Fruit fly (Drosophila melanogaster) whole organism, embryonic: ENCODE measurements around the gene CG31343.

Experiments used
- Awh ChIP-seq: fragments of 200-800 bp; sonication (Bioruptor generic); IDR thresholded peaks from 2 replicates; pipeline ENCODE4, ENCODE4 v1.3.6; 2022; ENCODE audit warnings: missing biosample characterization, missing genetic modification characterization
- BEAF-32 ChIP-seq: fragments of 200-800 bp; sonication (Bioruptor generic); optimal IDR thresholded peaks from 3 replicates; lab custom pipeline; 2017; ENCODE audit warnings: missing biosample characterization, missing genetic modification characterization, mild to moderate bottlenecking, moderate library complexity, missing genetic modification reagents
- Bteb2 ChIP-seq: fragments of 200-800 bp; sonication (Bioruptor generic); optimal IDR thresholded peaks from 2 replicates; lab custom pipeline; 2016; ENCODE audit warnings: missing biosample characterization, missing genetic modification characterization
- CG10462 ChIP-seq: fragments of 200-800 bp; sonication (Bioruptor generic); optimal IDR thresholded peaks from 2 replicates; lab custom pipeline; 2016; ENCODE audit warnings: missing biosample characterization, missing genetic modification characterization
- CG10543 ChIP-seq: fragments of 200-800 bp; sonication (Bioruptor generic); optimal IDR thresholded peaks from 3 replicates; lab custom pipeline; 2017; ENCODE audit warnings: missing biosample characterization, mild to moderate bottlenecking, missing genetic modification characterization, moderate library complexity
- CG12155 ChIP-seq: fragments of 200-800 bp; sonication (Bioruptor generic); optimal IDR thresholded peaks from 3 replicates; lab custom pipeline; 2016; ENCODE audit warnings: missing biosample characterization, missing genetic modification characterization
- CG12391 ChIP-seq: fragments of 200-800 bp; sonication (Bioruptor generic); optimal IDR thresholded peaks from 3 replicates; lab custom pipeline; 2018; ENCODE audit warnings: missing biosample characterization, mild to moderate bottlenecking, missing genetic modification characterization, moderate library complexity
- CG14441 ChIP-seq: fragments of 200-800 bp; sonication (Bioruptor generic); IDR thresholded peaks from 2 replicates; pipeline ENCODE4 v1.3.6; 2022; ENCODE audit warnings: missing biosample characterization, missing genetic modification characterization
- CG14667 ChIP-seq: fragments of 200-800 bp; sonication (Bioruptor generic); IDR thresholded peaks from 2 replicates; pipeline ENCODE4 v1.3.6; 2022; ENCODE audit warnings: missing biosample characterization, missing genetic modification characterization
- CG15479 ChIP-seq: fragments of 200-800 bp; sonication (Bioruptor generic); optimal IDR thresholded peaks from 3 replicates; lab custom pipeline; 2019; ENCODE audit warnings: missing biosample characterization, mild to moderate bottlenecking, missing genetic modification characterization, moderate library complexity
- CG16815 ChIP-seq: fragments of 200-800 bp; sonication (Bioruptor generic); optimal IDR thresholded peaks from 3 replicates; lab custom pipeline; 2017; ENCODE audit warnings: missing biosample characterization, mild to moderate bottlenecking, missing genetic modification characterization
- CG2202 ChIP-seq: fragments of 200-800 bp; sonication (Bioruptor generic); optimal IDR thresholded peaks from 2 replicates; lab custom pipeline; 2018; ENCODE audit warnings: missing biosample characterization, mild to moderate bottlenecking, missing genetic modification characterization
- CG30020 ChIP-seq: fragments of 200-800 bp; optimal IDR thresholded peaks from 2 replicates; lab custom pipeline; 2019; ENCODE audit warnings: missing biosample characterization, mild to moderate bottlenecking, missing genetic modification characterization, moderate library complexity
- CG3163 ChIP-seq: fragments of 200-800 bp; sonication (Bioruptor generic); optimal IDR thresholded peaks from 3 replicates; lab custom pipeline; 2016; ENCODE audit warnings: missing biosample characterization, missing genetic modification characterization
- CG34376 ChIP-seq: fragments of 200-800 bp; sonication (Bioruptor generic); optimal IDR thresholded peaks from 2 replicates; lab custom pipeline; 2018; ENCODE audit warnings: missing biosample characterization, mild to moderate bottlenecking, missing genetic modification characterization
- CG3847 ChIP-seq: fragments of 200-800 bp; sonication (Bioruptor generic); IDR thresholded peaks from 2 replicates; pipeline ENCODE4 v1.3.6; 2022; ENCODE audit warnings: missing biosample characterization, missing genetic modification characterization
- CG5245 ChIP-seq: fragments of 200-800 bp; sonication (Bioruptor generic); optimal IDR thresholded peaks from 3 replicates; lab custom pipeline; 2016; ENCODE audit warnings: missing biosample characterization, missing genetic modification characterization
- CG6254 ChIP-seq: fragments of 200-800 bp; sonication (Bioruptor generic); optimal IDR thresholded peaks from 3 replicates; lab custom pipeline; 2017; ENCODE audit warnings: mild to moderate bottlenecking, missing biosample characterization, missing genetic modification reagents, missing genetic modification characterization
- CG6272 ChIP-seq: fragments of 200-800 bp; sonication (Bioruptor generic); IDR thresholded peaks from 2 replicates; pipeline ENCODE4 v1.3.6; 2022; ENCODE audit warnings: missing biosample characterization, missing genetic modification characterization
- CG6689 ChIP-seq: fragments of 200-800 bp; sonication (Bioruptor generic); IDR thresholded peaks from 2 replicates; pipeline ENCODE4 v1.3.6; 2022; ENCODE audit warnings: missing biosample characterization, missing genetic modification characterization
- CG8089 ChIP-seq: fragments of 200-800 bp; sonication (Bioruptor generic); optimal IDR thresholded peaks from 3 replicates; lab custom pipeline; 2016; ENCODE audit warnings: missing biosample characterization, missing genetic modification characterization
- CG9797 ChIP-seq: fragments of 200-800 bp; sonication (Bioruptor generic); optimal IDR thresholded peaks from 3 replicates; lab custom pipeline; 2018; ENCODE audit warnings: missing biosample characterization, mild to moderate bottlenecking, missing genetic modification characterization
- Camta ChIP-seq: fragments of 200-800 bp; sonication (Bioruptor generic); optimal IDR thresholded peaks from 2 replicates; lab custom pipeline; 2016; ENCODE audit warnings: missing biosample characterization, missing genetic modification characterization
- Deaf1 ChIP-seq: fragments of 200-800 bp; optimal IDR thresholded peaks from 3 replicates; lab custom pipeline; 2019; ENCODE audit warnings: missing biosample characterization, mild to moderate bottlenecking, missing genetic modification characterization, moderate library complexity
- Dp ChIP-seq: fragments of 200-800 bp; sonication (Bioruptor generic); optimal IDR thresholded peaks from 2 replicates; lab custom pipeline; 2018; ENCODE audit warnings: missing biosample characterization, mild to moderate bottlenecking, missing genetic modification characterization, moderate library complexity
- Gug ChIP-seq: fragments of 200-800 bp; sonication (Bioruptor generic); IDR thresholded peaks from 4 replicates; pipeline ENCODE4 v1.3.6; 2022; ENCODE audit warnings: missing biosample characterization, missing genetic modification characterization
- Hey ChIP-seq: fragments of 200-800 bp; sonication (Bioruptor generic); optimal IDR thresholded peaks from 3 replicates; lab custom pipeline; 2018; ENCODE audit warnings: missing biosample characterization, mild to moderate bottlenecking, missing genetic modification characterization
- HmgD ChIP-seq: fragments of 200-800 bp; sonication (Bioruptor generic); optimal IDR thresholded peaks from 3 replicates; lab custom pipeline; 2016; ENCODE audit warnings: missing biosample characterization, missing genetic modification characterization
- Med ChIP-seq: fragments of 200-800 bp; sonication (Bioruptor generic); peaks from one replicate; lab custom pipeline; 2016; ENCODE audit warnings: missing biosample characterization, missing genetic modification characterization, mild to moderate bottlenecking, inconsistent platforms, moderate library complexity
- Meics ChIP-seq: fragments of 200-800 bp; sonication (Bioruptor generic); optimal IDR thresholded peaks from 2 replicates; lab custom pipeline; 2017; ENCODE audit warnings: missing biosample characterization, mild to moderate bottlenecking, missing genetic modification characterization
- Opbp ChIP-seq: fragments of 200-800 bp; sonication (Bioruptor generic); IDR thresholded peaks from 3 replicates; pipeline ENCODE4 v1.3.6; 2022; ENCODE audit warnings: missing biosample characterization, missing genetic modification characterization; ENCODE audit not compliant: partially characterized antibody
- Side ChIP-seq: fragments of 200-800 bp; sonication (Bioruptor generic); optimal IDR thresholded peaks from 2 replicates; lab custom pipeline; 2016; ENCODE audit warnings: missing biosample characterization, missing genetic modification characterization
- Sin3A ChIP-seq: fragments of >200 bp; optimal IDR thresholded peaks from 2 replicates; lab custom pipeline; 2018
- al ChIP-seq: fragments of 200-800 bp; sonication (Bioruptor generic); IDR thresholded peaks from 2 replicates; pipeline ENCODE4 v1.3.6; 2022; ENCODE audit warnings: missing biosample characterization, missing genetic modification characterization
- amos ChIP-seq: fragments of 200-800 bp; sonication (Bioruptor generic); IDR thresholded peaks from 2 replicates; pipeline ENCODE4 v1.3.6; 2022; ENCODE audit warnings: missing biosample characterization, missing genetic modification characterization; ENCODE audit not compliant: partially characterized antibody
- ap ChIP-seq: fragments of 200-800 bp; sonication (Bioruptor generic); IDR thresholded peaks from 2 replicates; pipeline ENCODE4 v1.3.6; 2022; ENCODE audit warnings: missing biosample characterization, missing genetic modification characterization
- chinmo ChIP-seq: fragments of 200-800 bp; sonication (Bioruptor generic); IDR thresholded peaks from 4 replicates; pipeline ENCODE4 v1.3.6; 2022; ENCODE audit warnings: missing biosample characterization, missing genetic modification characterization; ENCODE audit not compliant: partially characterized antibody
- disco-r ChIP-seq: fragments of 200-800 bp; sonication (Bioruptor generic); optimal IDR thresholded peaks from 2 replicates; lab custom pipeline; 2016; ENCODE audit warnings: missing biosample characterization, missing genetic modification characterization
- grn ChIP-seq: fragments of 200-800 bp; sonication (Bioruptor generic); optimal IDR thresholded peaks from 3 replicates; lab custom pipeline; 2017; ENCODE audit warnings: missing biosample characterization, missing genetic modification characterization
- gsb ChIP-seq: fragments of 200-800 bp; sonication (Bioruptor generic); IDR thresholded peaks from 2 replicates; pipeline ENCODE4 v1.3.6; 2022; ENCODE audit warnings: missing biosample characterization, missing genetic modification characterization
- hth ChIP-seq: fragments of >200 bp; optimal IDR thresholded peaks from 2 replicates; lab custom pipeline; 2017; ENCODE audit warnings: inconsistent platforms
- kay ChIP-seq: fragments of 200-800 bp; sonication (Bioruptor generic); optimal IDR thresholded peaks from 2 replicates; lab custom pipeline; 2016; ENCODE audit warnings: missing biosample characterization, missing genetic modification characterization
- lov ChIP-seq, 2 experiments: fragments of 200-800 bp in 1 of 2; fragments of >200 bp in 1 of 2; sonication (Bioruptor generic) in 1 of 2; IDR thresholded peaks in 1 of 2; optimal IDR thresholded peaks in 1 of 2; 2 replicates in 1 of 2; 3 replicates in 1 of 2; pipeline versions ENCODE4 v1.3.6 to Lab custom; 2017 to 2022; ENCODE audit warnings: missing biosample characterization in 1 of 2, missing genetic modification characterization in 1 of 2
- sd ChIP-seq: fragments of 200-800 bp; sonication (Bioruptor generic); optimal IDR thresholded peaks from 3 replicates; lab custom pipeline; 2018; ENCODE audit warnings: missing biosample characterization, mild to moderate bottlenecking, missing genetic modification characterization, moderate library complexity
- sens ChIP-seq: fragments of 200-800 bp; sonication (Bioruptor generic); peaks from one replicate; lab custom pipeline; 2016; ENCODE audit warnings: missing biosample characterization, missing genetic modification characterization
- tin ChIP-seq: fragments of 200-800 bp; sonication (Bioruptor generic); optimal IDR thresholded peaks from 3 replicates; lab custom pipeline; 2016; ENCODE audit warnings: missing biosample characterization, missing genetic modification characterization
- twi ChIP-seq: fragments of 200-800 bp; optimal IDR thresholded peaks from 2 replicates; lab custom pipeline; 2019; ENCODE audit warnings: missing biosample characterization, mild to moderate bottlenecking, missing genetic modification characterization, moderate library complexity
- unc-4 ChIP-seq: fragments of 200-800 bp; sonication (Bioruptor generic); IDR thresholded peaks from 2 replicates; pipeline ENCODE4 v1.3.6; 2022; ENCODE audit warnings: missing biosample characterization, missing genetic modification characterization; ENCODE audit not compliant: partially characterized antibody
- vfl ChIP-seq: fragments of 200-800 bp; sonication (Bioruptor generic); optimal IDR thresholded peaks from 2 replicates; lab custom pipeline; 2016; ENCODE audit warnings: missing biosample characterization, missing genetic modification characterization

The CG31343 gene

dm6 chr3R:21758145-21758856, 13.2 kb downstream of the CG31343 start, which contains the start of gene CG42335 (continued):
- TF ChIP-seq HmgD (GFP tag; lab: Kevin White, UChicago) (no peak), Gug (no peak), ap (no peak), CG3847 (GFP tag; lab: Robert Waterston, UW) (no peak), CG15479 (no peak), Awh (GFP tag; lab: Robert Waterston, UW) (no peak), CG8089 (GFP tag; lab: Kevin White, UChicago) (no peak), Deaf1 (tag; lab: Kevin White, UChicago) (peak; percentile 27), CG10462 (no peak), CG12391 (no peak), tin (no peak), CG12155 (GFP tag; lab: Kevin White, UChicago) (no peak), CG5245 (no peak), CG9797 (GFP tag; lab: Kevin White, UChicago) (no peak), sd (tag; lab: Kevin White, UChicago) (peak; percentile 66), CG14667 (no peak), CG6254 (GFP tag; lab: Kevin White, UChicago) (no peak), Meics (GFP tag; lab: Kevin White, UChicago) (no peak), disco-r (GFP tag; lab: Kevin White, UChicago) (no peak), lov (optimal IDR thresholded peaks at IDR 0.05; lab: Kevin White, UChicago) (no peak), lov (GFP tag; IDR thresholded peaks at IDR 0.05; lab: Robert Waterston, UW) (no peak), Opbp (no peak), chinmo (GFP tag; lab: Robert Waterston, UW) (0 out of 4 replicates have a peak, but pooled peaks have one; percentile 36), CG6689 (GFP tag; lab: Robert Waterston, UW) (no peak), Sin3A (lab: Kevin White, UChicago) (no peak), Dp (GFP tag; lab: Kevin White, UChicago) (no peak), gsb (GFP tag; lab: Robert Waterston, UW) (no peak), kay (GFP tag; lab: Kevin White, UChicago) (no peak), BEAF-32 (GFP tag; lab: Kevin White, UChicago) (no peak), vfl (GFP tag; lab: Kevin White, UChicago) (no peak), Camta (GFP tag; lab: Kevin White, UChicago) (no peak), al (GFP tag; lab: Robert Waterston, UW) (no peak), CG14441 (no peak), Side (GFP tag; lab: Kevin White, UChicago) (no peak), Hey (peak; percentile 56), Med (GFP tag; lab: Kevin White, UChicago) (peak; percentile 35), amos (GFP tag; lab: Robert Waterston, UW) (no peak), unc-4 (GFP tag; lab: Robert Waterston, UW) (no peak), grn (GFP tag; lab: Kevin White, UChicago) (peak; percentile 80), Bteb2 (no peak), CG30020 (tag; lab: Kevin White, UChicago) (no peak), twi (tag; lab: Kevin White, UChicago) (no peak), CG10543 (GFP tag; lab: Kevin White, UChicago) (no peak), CG3163 (no peak), sens (GFP tag; lab: Kevin White, UChicago) (peak; percentile 42), hth (lab: Kevin White, UChicago) (no peak), CG34376 (GFP tag; lab: Kevin White, UChicago) (peak; percentile 41), CG2202 (tag; lab: Kevin White, UChicago) (no peak), CG6272 (GFP tag; lab: Robert Waterston, UW) (no peak), CG16815 (GFP tag; lab: Kevin White, UChicago) (no peak)
- TF ChIP-seq, all 482 proteins: peak for 14
